Worm (Caenorhabditis elegans) whole organism, late embryonic: ENCODE data around the gene F42F12.11.

ENCODE experiments used
- F13H6.1 ChIP-seq: sonication (generic microtip); optimal IDR thresholded peaks from 2 replicates; lab custom pipeline; 2016; ENCODE audit warnings: missing genetic modification characterization, missing compliant biosample characterization
- ets-4 ChIP-seq: sonication (generic microtip); optimal IDR thresholded peaks from 2 replicates; lab custom pipeline; 2016; ENCODE audit warnings: missing genetic modification characterization, missing compliant biosample characterization
- sox-4 ChIP-seq: sonication (generic microtip); optimal IDR thresholded peaks from 2 replicates; lab custom pipeline; 2017; ENCODE audit warnings: mild to moderate bottlenecking, missing genetic modification characterization, inconsistent platforms, missing compliant biosample characterization

ce11 chrX:12393786-12394308, 47.0 kb downstream of the F42F12.11 start, which contains the start of gene F17E5.2:
- TF ChIP-seq ets-4 (tag; lab: Kevin White, UChicago) (no peak), sox-4 (no peak), F13H6.1 (tag; lab: Kevin White, UChicago) (peak; percentile 12)
